Worm (Caenorhabditis elegans) whole organism, midembryonic: ENCODE data around the gene R10D12.8.

ENCODE experiments used
- T22C8.4 ChIP-seq: fragments of 200-800 bp; sonication (Bioruptor generic); IDR thresholded peaks from 2 replicates; pipeline ENCODE4 v1.3.6; 2022; ENCODE audit warnings: missing genetic modification characterization, missing compliant biosample characterization
- cog-1 ChIP-seq: sonication (generic microtip); optimal IDR thresholded peaks from 2 replicates; lab custom pipeline; 2016; ENCODE audit warnings: missing genetic modification characterization, missing compliant biosample characterization
- flt-1 ChIP-seq: fragments of 200-800 bp; sonication (Bioruptor generic); IDR thresholded peaks from 2 replicates; pipeline ENCODE4 v1.3.6; 2022; ENCODE audit warnings: missing genetic modification characterization, missing compliant biosample characterization
- klf-2 ChIP-seq: fragments of 200-800 bp; sonication (Bioruptor generic); conservative IDR thresholded peaks from 2 replicates; pipeline ENCODE4 v1.3.6; 2022; ENCODE audit warnings: missing genetic modification reagents, missing genetic modification characterization, missing compliant biosample characterization
- med-1 ChIP-seq: sonication (generic microtip); optimal IDR thresholded peaks from 2 replicates; lab custom pipeline; 2017; ENCODE audit warnings: missing genetic modification characterization, mild to moderate bottlenecking, missing compliant biosample characterization, antibody characterized with exemption, missing genetic modification reagents; ENCODE audit not compliant: insufficient read depth
- ref-1 ChIP-seq: fragments of 200-800 bp; sonication (Bioruptor generic); conservative IDR thresholded peaks from 2 replicates; pipeline ENCODE4 v1.3.6; 2022; ENCODE audit warnings: missing genetic modification reagents, missing genetic modification characterization, missing compliant biosample characterization
- tab-1 ChIP-seq: fragments of 200-800 bp; sonication (Bioruptor generic); IDR thresholded peaks from 2 replicates; pipeline ENCODE4 v1.3.6; 2022; ENCODE audit warnings: missing genetic modification characterization, missing compliant biosample characterization
- ztf-23 ChIP-seq: fragments of 200-800 bp; sonication (Bioruptor generic); IDR thresholded peaks from 2 replicates; pipeline ENCODE4 v1.3.6; 2022; ENCODE audit warnings: missing genetic modification reagents, missing genetic modification characterization, missing compliant biosample characterization
- ztf-29 ChIP-seq: fragments of 200-800 bp; sonication (Bioruptor generic); IDR thresholded peaks from 2 replicates; pipeline ENCODE4 v1.3.6; 2022; ENCODE audit warnings: missing genetic modification reagents, missing genetic modification characterization, missing compliant biosample characterization

R10D12.8 gene

ce11 chrV:13923851-13924250, 29.2 kb downstream of the R10D12.8 start, which contains the start of gene srxa-11:
TSS of gene srxa-11 (plus strand) at chrV:13924151.
- TF ChIP-seq med-1 (GFP tag; lab: Kevin White, UChicago) (no peak), flt-1 (no peak), T22C8.4 (GFP tag; lab: Robert Waterston, UW) (no peak), tab-1 (GFP tag; lab: Robert Waterston, UW) (no peak), ref-1 (GFP tag; lab: Robert Waterston, UW) (no peak), klf-2 (no peak), ztf-23 (GFP tag; lab: Robert Waterston, UW) (no peak), ztf-29 (GFP tag; lab: Robert Waterston, UW) (no peak), cog-1 (no peak)

DNA sequence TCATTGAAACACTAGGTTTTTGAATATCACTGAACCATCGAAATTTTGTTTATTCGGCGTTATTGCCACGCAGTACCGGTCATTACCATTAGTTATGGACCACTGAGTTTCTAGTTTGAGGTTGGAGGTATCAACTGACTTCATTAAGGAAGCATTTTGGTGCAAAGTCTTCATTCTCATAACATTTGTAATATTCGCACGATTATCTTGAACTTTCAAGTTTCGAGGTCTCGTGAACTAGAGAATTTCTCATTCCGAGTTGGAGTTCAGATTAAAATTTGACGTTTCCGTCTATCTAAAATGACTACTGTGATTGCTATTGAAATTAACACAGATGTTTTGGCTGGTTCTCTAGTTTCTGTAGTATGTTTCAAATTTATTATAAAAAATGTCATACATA, 32.4 kb downstream of the R10D12.8 start, which contains the start of gene srx-42:
TSS of gene srx-42 (plus strand) at position 301 of the 400 bp plus-strand sequence.
- TF ChIP-seq ztf-29 (GFP tag; lab: Robert Waterston, UW) = no peak
- no peak for TF ChIP-seq med-1 (GFP tag; lab: Kevin White, UChicago)
- TF ChIP-seq ztf-23 (GFP tag; lab: Robert Waterston, UW) = no peak
- TF ChIP-seq cog-1 = no peak
- no peak for TF ChIP-seq T22C8.4 (GFP tag; lab: Robert Waterston, UW)
- no peak for TF ChIP-seq klf-2
- no peak for TF ChIP-seq flt-1
- TF ChIP-seq tab-1 (GFP tag; lab: Robert Waterston, UW) = no peak
- no peak for TF ChIP-seq ref-1 (GFP tag; lab: Robert Waterston, UW)

DNA sequence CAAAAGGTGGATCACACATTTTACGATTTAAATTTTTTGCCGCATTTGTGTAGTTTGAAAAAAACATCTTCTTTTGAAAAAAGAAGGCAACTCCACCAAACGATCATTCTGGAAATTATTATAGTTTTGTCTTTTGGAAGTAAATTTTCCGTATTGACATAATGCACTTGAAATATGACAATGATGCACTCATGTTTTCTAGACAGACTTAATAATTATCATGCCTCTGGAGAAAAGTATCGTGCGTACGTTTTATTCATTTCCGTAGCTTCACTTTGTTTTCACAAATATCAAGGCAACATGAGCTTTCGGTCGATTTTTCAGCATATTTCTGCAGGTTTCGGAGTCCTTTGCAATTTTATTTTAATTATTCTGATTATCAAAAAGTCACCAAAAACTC, 34.8 kb downstream of the R10D12.8 start, which contains the start of gene str-250:
TSS of gene str-250 (plus strand) at position 301 of the 400 bp plus-strand sequence.
- TF ChIP-seq med-1 (GFP tag; lab: Kevin White, UChicago) (no peak), T22C8.4 (GFP tag; lab: Robert Waterston, UW) (no peak), ztf-29 (GFP tag; lab: Robert Waterston, UW) (no peak), cog-1 (no peak), flt-1 (no peak), ref-1 (GFP tag; lab: Robert Waterston, UW) (no peak)

ce11 chrV:13916196-13916595, 36.9 kb downstream of the R10D12.8 start, which contains the start of gene str-252:
TSS of gene str-252 (plus strand) at chrV:13916496.
- no peak for TF ChIP-seq ztf-29 (GFP tag; lab: Robert Waterston, UW)
- no peak for TF ChIP-seq T22C8.4 (GFP tag; lab: Robert Waterston, UW)
- no peak for TF ChIP-seq ztf-23 (GFP tag; lab: Robert Waterston, UW)
- TF ChIP-seq cog-1 = no peak
- TF ChIP-seq med-1 (GFP tag; lab: Kevin White, UChicago) = no peak
- no peak for TF ChIP-seq ref-1 (GFP tag; lab: Robert Waterston, UW)
- TF ChIP-seq tab-1 (GFP tag; lab: Robert Waterston, UW) = no peak
- no peak for TF ChIP-seq flt-1
- TF ChIP-seq klf-2 = no peak

DNA sequence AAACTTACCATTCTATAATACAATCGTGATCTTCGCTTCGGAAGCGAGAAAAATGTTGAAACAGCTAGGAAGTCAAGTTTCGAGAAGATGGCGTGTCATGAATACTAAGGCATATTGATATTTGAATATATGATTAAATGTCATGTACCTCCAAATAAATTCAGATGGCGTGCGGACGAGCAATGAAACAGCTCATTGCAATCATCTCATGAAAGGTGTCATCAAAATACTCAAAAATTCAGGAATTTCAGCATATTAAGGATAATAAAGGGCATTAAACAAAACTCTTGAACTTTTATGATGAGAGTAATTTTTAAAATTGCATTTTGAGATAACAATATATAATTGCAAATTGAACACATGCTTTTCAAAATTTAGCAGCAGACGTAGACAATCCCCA, 37.7 kb downstream of the R10D12.8 start, which contains the start of gene gcy-32:
TSS of gene gcy-32 (minus strand) at position 101 of the 400 bp plus-strand sequence.
- TF ChIP-seq T22C8.4 (GFP tag; lab: Robert Waterston, UW) (no peak), flt-1 (no peak), ref-1 (GFP tag; lab: Robert Waterston, UW) (no peak), med-1 (GFP tag; lab: Kevin White, UChicago) (no peak), klf-2 (no peak), ztf-23 (GFP tag; lab: Robert Waterston, UW) (no peak), cog-1 (no peak), tab-1 (GFP tag; lab: Robert Waterston, UW) (no peak), ztf-29 (GFP tag; lab: Robert Waterston, UW) (no peak)

ce11 chrV:13909400-13909799, 43.7 kb downstream of the R10D12.8 start, which contains the start of gene C06B3.7:
TSS of gene C06B3.7 (plus strand) at chrV:13909686.
- no peak for TF ChIP-seq cog-1
- no peak for TF ChIP-seq tab-1 (GFP tag; lab: Robert Waterston, UW)
- no peak for TF ChIP-seq ztf-29 (GFP tag; lab: Robert Waterston, UW)
- no peak for TF ChIP-seq klf-2

- TF ChIP-seq ztf-29 (GFP tag; lab: Robert Waterston, UW) (no peak), klf-2 (no peak), tab-1 (GFP tag; lab: Robert Waterston, UW) (no peak), T22C8.4 (GFP tag; lab: Robert Waterston, UW) (no peak), flt-1 (no peak), ref-1 (GFP tag; lab: Robert Waterston, UW) (no peak), med-1 (GFP tag; lab: Kevin White, UChicago) (no peak), ztf-23 (GFP tag; lab: Robert Waterston, UW) (no peak), cog-1 (no peak)
Observed at ce11 chrV:13908916-13909176, 44.2 kb downstream of the R10D12.8 start, which contains the start of gene C06B3.6. TSS of gene C06B3.6 (minus strand) at chrV:13908967.

- no peak for TF ChIP-seq flt-1
- TF ChIP-seq med-1 (GFP tag; lab: Kevin White, UChicago) = no peak
- TF ChIP-seq tab-1 (GFP tag; lab: Robert Waterston, UW) = no peak
- TF ChIP-seq cog-1 = no peak
- no peak for TF ChIP-seq ztf-23 (GFP tag; lab: Robert Waterston, UW)
- TF ChIP-seq T22C8.4 (GFP tag; lab: Robert Waterston, UW) = no peak
- TF ChIP-seq ztf-29 (GFP tag; lab: Robert Waterston, UW) = no peak
- no peak for TF ChIP-seq ref-1 (GFP tag; lab: Robert Waterston, UW)
- TF ChIP-seq klf-2 = no peak
Observed at ce11 chrV:13908120-13908915, 44.8 kb downstream of the R10D12.8 start.

- no peak for TF ChIP-seq klf-2
- TF ChIP-seq ref-1 (GFP tag; lab: Robert Waterston, UW) = no peak
- no peak for TF ChIP-seq tab-1 (GFP tag; lab: Robert Waterston, UW)
- TF ChIP-seq ztf-29 (GFP tag; lab: Robert Waterston, UW) = no peak
- TF ChIP-seq med-1 (GFP tag; lab: Kevin White, UChicago) = no peak
- TF ChIP-seq cog-1 = no peak
- TF ChIP-seq flt-1 = no peak
- no peak for TF ChIP-seq T22C8.4 (GFP tag; lab: Robert Waterston, UW)
- no peak for TF ChIP-seq ztf-23 (GFP tag; lab: Robert Waterston, UW)
Observed at ce11 chrV:13907557-13908104, 45.5 kb downstream of the R10D12.8 start.
